Fruit fly (Drosophila melanogaster) Kc167 (cell line): ENCODE measurements around the gene Snm1.

Experiments used
- Myc ChIP-seq: fragments of >200 bp; optimal IDR thresholded peaks from 2 replicates; lab custom pipeline; 2017; ENCODE audit warnings: missing external identifiers
- Sin3A ChIP-seq: fragments of >200 bp; optimal IDR thresholded peaks from 2 replicates; lab custom pipeline; 2018; ENCODE audit warnings: missing external identifiers
- h ChIP-seq: fragments of >200 bp; optimal IDR thresholded peaks from 3 replicates; lab custom pipeline; 2018; ENCODE audit warnings: missing external identifiers
- insv ChIP-seq: fragments of >200 bp; optimal IDR thresholded peaks from 3 replicates; lab custom pipeline; 2018; ENCODE audit warnings: missing external identifiers
- psq ChIP-seq: fragments of >200 bp; optimal IDR thresholded peaks from 2 replicates; lab custom pipeline; 2017; ENCODE audit warnings: missing external identifiers
- ttk ChIP-seq: sonication (Bioruptor generic); optimal IDR thresholded peaks from 2 replicates; lab custom pipeline; 2017; ENCODE audit warnings: missing external identifiers

dm6 chr3R:5554852-5555251, at the start of gene Snm1:
- TF ChIP-seq h (lab: Kevin White, UChicago) (no peak), psq (lab: Kevin White, UChicago) (no peak), ttk (lab: Kevin White, UChicago) (no peak), Sin3A (lab: Kevin White, UChicago) (no peak), insv (lab: Kevin White, UChicago) (no peak), Myc (lab: Kevin White, UChicago) (no peak)
